Worm (Caenorhabditis elegans): ENCODE measurements around the gene srw-15.
"Not testable (repeated sequence)": the region's sequence is repeated elsewhere in the genome, so short reads cannot be mapped to it uniquely, and the experiment has no call there.

DNA sequence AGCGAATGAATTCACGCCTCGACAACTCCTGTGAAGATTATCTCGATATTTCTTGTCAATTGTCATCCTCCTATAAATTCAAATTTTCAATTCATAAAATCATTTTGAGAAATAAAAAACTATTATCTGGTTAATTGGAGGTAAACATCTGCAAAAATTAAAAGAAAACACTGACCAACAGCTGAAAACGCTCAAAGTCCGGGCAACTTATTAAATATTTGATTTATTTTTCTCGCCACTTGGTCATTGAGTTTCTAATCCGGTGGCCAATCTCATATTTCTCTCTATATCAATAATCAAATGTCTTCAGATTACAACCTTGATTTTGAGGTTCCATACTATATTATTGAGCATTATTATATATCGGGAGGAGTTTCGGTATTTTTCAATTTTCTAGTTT, 18.5 kb upstream of the srw-15 start, which contains the start of gene sri-24:
- TF ChIP-seq tbx-11 (GFP tag; IDR thresholded peaks at IDR 0.05); tbx-37 (GFP tag; conservative IDR thresholded peaks at IDR 0.05); ama-1 (optimal IDR thresholded peaks at IDR 0.05); ceh-13 (GFP tag; optimal IDR thresholded peaks at IDR 0.05): not testable (repeated sequence)
